Worm (Caenorhabditis elegans) whole organism, young adult: ENCODE results near the gene C05E4.7.

ENCODE experiments used
- B0019.2 ChIP-seq: fragments of 200-800 bp; sonication (Bioruptor generic); conservative IDR thresholded peaks from 2 replicates; pipeline ENCODE4 v1.3.6; 2022; ENCODE audit warnings: missing genetic modification reagents, missing genetic modification characterization, missing compliant biosample characterization
- F10E7.11 ChIP-seq: sonication (generic microtip); optimal IDR thresholded peaks from 2 replicates; lab custom pipeline; 2017; ENCODE audit warnings: mild to moderate bottlenecking, missing genetic modification characterization, moderate library complexity, missing compliant biosample characterization
- F33H1.4 ChIP-seq: fragments of 200-800 bp; sonication (Bioruptor generic); IDR thresholded peaks from 2 replicates; pipeline ENCODE4 v1.3.6; 2022; ENCODE audit warnings: missing genetic modification reagents, missing genetic modification characterization, missing compliant biosample characterization
- F39B2.1 ChIP-seq: fragments of 200-800 bp; sonication (Bioruptor generic); IDR thresholded peaks from 2 replicates; pipeline ENCODE4 v1.3.6; 2022; ENCODE audit warnings: missing genetic modification reagents, missing genetic modification characterization, missing compliant biosample characterization
- Y53G8AR.9 ChIP-seq: fragments of 200-800 bp; sonication (Bioruptor generic); conservative IDR thresholded peaks from 2 replicates; pipeline ENCODE4 v1.3.6; 2022; ENCODE audit warnings: missing genetic modification reagents, missing genetic modification characterization, missing compliant biosample characterization
- Y56A3A.18 ChIP-seq: fragments of 200-800 bp; sonication (Bioruptor generic); IDR thresholded peaks from 2 replicates; pipeline ENCODE4 v1.3.6; 2022; ENCODE audit warnings: missing genetic modification reagents, missing genetic modification characterization, missing compliant biosample characterization
- ZK185.1 ChIP-seq: sonication (generic microtip); optimal IDR thresholded peaks from 2 replicates; lab custom pipeline; 2016; ENCODE audit warnings: mild to moderate bottlenecking, missing genetic modification characterization, missing compliant biosample characterization; ENCODE audit not compliant: poor library complexity, severe bottlenecking
- ama-1 ChIP-seq, 3 experiments: fragments of 150-350 bp in 1 of 3; sonication (generic microtip) in 2 of 3; optimal IDR thresholded peaks; 2 replicates each; lab custom pipeline; 2014 to 2018; ENCODE audit warnings: missing biosample characterization in 2 of 3, missing genetic modification characterization in 2 of 3, missing genetic modification reagents in 2 of 3
- aptf-3 ChIP-seq: fragments of 200-800 bp; sonication (Bioruptor generic); IDR thresholded peaks from 2 replicates; pipeline ENCODE4 v1.3.6; 2022; ENCODE audit warnings: missing genetic modification characterization, missing compliant biosample characterization
- atf-7 ChIP-seq: sonication (generic microtip); optimal IDR thresholded peaks from 2 replicates; lab custom pipeline; 2017; ENCODE audit warnings: mild to moderate bottlenecking, missing genetic modification characterization, missing compliant biosample characterization
- attf-5 ChIP-seq: fragments of 200-800 bp; sonication (Bioruptor generic); optimal IDR thresholded peaks from 2 replicates; lab custom pipeline; 2018; ENCODE audit warnings: mild to moderate bottlenecking, missing genetic modification characterization, missing compliant biosample characterization
- bed-1 ChIP-seq: fragments of 200-800 bp; sonication (Bioruptor generic); IDR thresholded peaks from 2 replicates; pipeline ENCODE4 v1.3.6; 2022; ENCODE audit warnings: missing genetic modification reagents, missing genetic modification characterization, missing compliant biosample characterization
- bed-2 ChIP-seq: fragments of 200-800 bp; sonication (Bioruptor generic); IDR thresholded peaks from 2 replicates; pipeline ENCODE4 v1.3.6; 2022; ENCODE audit warnings: missing genetic modification reagents, missing genetic modification characterization, missing compliant biosample characterization
- cebp-1 ChIP-seq, 2 experiments: fragments of 200-800 bp in 1 of 2; sonication (Bioruptor generic) in 1 of 2; sonication (generic microtip) in 1 of 2; IDR thresholded peaks in 1 of 2; optimal IDR thresholded peaks in 1 of 2; 2 replicates each; pipeline versions ENCODE4 v1.3.6 to Lab custom; 2017 to 2022; ENCODE audit warnings: missing compliant biosample characterization in 2 of 2, missing genetic modification characterization in 2 of 2, mild to moderate bottlenecking in 1 of 2, missing genetic modification reagents in 1 of 2, moderate library complexity in 1 of 2
- cebp-2 ChIP-seq: fragments of 200-800 bp; sonication (Bioruptor generic); IDR thresholded peaks from 2 replicates; pipeline ENCODE4 v1.3.6; 2022; ENCODE audit warnings: missing genetic modification characterization, missing compliant biosample characterization
- ceh-40 ChIP-seq: fragments of 200-800 bp; sonication (Bioruptor generic); IDR thresholded peaks from 2 replicates; pipeline ENCODE4 v1.3.6; 2022; ENCODE audit warnings: missing genetic modification characterization, missing compliant biosample characterization
- ceh-79 ChIP-seq: sonication (generic microtip); optimal IDR thresholded peaks from 2 replicates; lab custom pipeline; 2017; ENCODE audit warnings: mild to moderate bottlenecking, missing genetic modification characterization, missing compliant biosample characterization
- ceh-91 ChIP-seq: fragments of 200-800 bp; sonication (Bioruptor generic); IDR thresholded peaks from 2 replicates; pipeline ENCODE4 v1.3.6; 2022; ENCODE audit warnings: missing genetic modification reagents, missing genetic modification characterization, missing compliant biosample characterization
- egl-18 ChIP-seq: fragments of 200-800 bp; sonication (Bioruptor generic); IDR thresholded peaks from 2 replicates; pipeline ENCODE4 v1.3.6; 2022; ENCODE audit warnings: missing genetic modification reagents, missing genetic modification characterization, missing compliant biosample characterization
- egl-44 ChIP-seq: fragments of 200-800 bp; sonication (Bioruptor generic); IDR thresholded peaks from 2 replicates; pipeline ENCODE4 v1.3.6; 2022; ENCODE audit warnings: missing genetic modification reagents, missing genetic modification characterization, missing compliant biosample characterization
- ekl-4 ChIP-seq: fragments of 200-800 bp; sonication (Bioruptor generic); IDR thresholded peaks from 2 replicates; pipeline ENCODE4 v1.3.6; 2022; ENCODE audit warnings: missing genetic modification reagents, missing genetic modification characterization, missing compliant biosample characterization
- ets-4 ChIP-seq: fragments of 200-800 bp; sonication (Bioruptor generic); optimal IDR thresholded peaks from 2 replicates; lab custom pipeline; 2018; ENCODE audit warnings: mild to moderate bottlenecking, missing genetic modification characterization, missing compliant biosample characterization
- fkh-3 ChIP-seq: sonication (generic microtip); optimal IDR thresholded peaks from 2 replicates; lab custom pipeline; 2016; ENCODE audit warnings: mild to moderate bottlenecking, missing genetic modification characterization, missing compliant biosample characterization
- gei-17 ChIP-seq: fragments of 200-800 bp; sonication (Bioruptor generic); optimal IDR thresholded peaks from 2 replicates; lab custom pipeline; 2018; ENCODE audit warnings: mild to moderate bottlenecking, missing genetic modification characterization, missing compliant biosample characterization
- hmg-1.2 ChIP-seq: fragments of 200-800 bp; sonication (Bioruptor generic); IDR thresholded peaks from 2 replicates; pipeline ENCODE4 v1.3.6; 2022; ENCODE audit warnings: missing genetic modification reagents, missing genetic modification characterization, missing compliant biosample characterization
- lag-1 ChIP-seq: fragments of 200-800 bp; sonication (Bioruptor generic); IDR thresholded peaks from 2 replicates; pipeline ENCODE4 v1.3.6; 2022; ENCODE audit warnings: missing genetic modification reagents, missing genetic modification characterization, missing compliant biosample characterization
- let-607 ChIP-seq, 2 experiments: fragments of 200-800 bp in 1 of 2; sonication (Bioruptor generic) in 1 of 2; sonication (generic microtip) in 1 of 2; optimal IDR thresholded peaks; 2 replicates each; lab custom pipeline; 2016 to 2018; ENCODE audit warnings: mild to moderate bottlenecking in 2 of 2, missing compliant biosample characterization in 2 of 2, missing genetic modification characterization in 2 of 2, moderate library complexity in 2 of 2, missing genotype in 1 of 2
- lin-40 ChIP-seq: sonication (generic microtip); optimal IDR thresholded peaks from 2 replicates; lab custom pipeline; 2016; ENCODE audit warnings: missing genetic modification characterization, mild to moderate bottlenecking, missing compliant biosample characterization, missing genotype, missing genetic modification reagents
- madf-3 ChIP-seq: fragments of 200-800 bp; sonication (Bioruptor generic); IDR thresholded peaks from 2 replicates; pipeline ENCODE4 v1.3.6; 2022; ENCODE audit warnings: missing genetic modification reagents, missing genetic modification characterization, missing compliant biosample characterization
- mel-28 ChIP-seq: sonication (generic microtip); optimal IDR thresholded peaks from 2 replicates; lab custom pipeline; 2016; ENCODE audit warnings: borderline replicate concordance, mild to moderate bottlenecking, missing genetic modification characterization, missing compliant biosample characterization
- nfya-1 ChIP-seq: sonication (generic microtip); optimal IDR thresholded peaks from 2 replicates; lab custom pipeline; 2017; ENCODE audit warnings: antibody characterized with exemption, missing compliant biosample characterization, missing genetic modification characterization, borderline replicate concordance; ENCODE audit not compliant: insufficient read depth
- nhr-179 ChIP-seq: sonication (generic microtip); optimal IDR thresholded peaks from 2 replicates; lab custom pipeline; 2016; ENCODE audit warnings: mild to moderate bottlenecking, missing genetic modification characterization, missing compliant biosample characterization
- repo-1 ChIP-seq: sonication (generic microtip); optimal IDR thresholded peaks from 2 replicates; lab custom pipeline; 2017; ENCODE audit warnings: mild to moderate bottlenecking, missing genetic modification characterization, missing compliant biosample characterization
- sdz-38 ChIP-seq: sonication (generic microtip); optimal IDR thresholded peaks from 2 replicates; lab custom pipeline; 2016; ENCODE audit warnings: missing genotype, missing genetic modification characterization, missing compliant biosample characterization
- sea-2 ChIP-seq: fragments of 200-800 bp; sonication (Bioruptor generic); IDR thresholded peaks from 2 replicates; pipeline ENCODE4 v1.3.6; 2022; ENCODE audit warnings: missing genetic modification characterization, missing compliant biosample characterization
- snpc-1.1 ChIP-seq: sonication (generic microtip); optimal IDR thresholded peaks from 2 replicates; lab custom pipeline; 2017; ENCODE audit warnings: missing genetic modification characterization, mild to moderate bottlenecking, missing compliant biosample characterization, antibody characterized with exemption, moderate library complexity, missing genotype, missing genetic modification reagents; ENCODE audit not compliant: insufficient read depth
- snpc-4 ChIP-seq, 5 experiments: fragments of 150-350 bp in 1 of 5; sonication (generic microtip) in 4 of 5; optimal IDR thresholded peaks; 2 replicates each; lab custom pipeline; 2014 to 2018; ENCODE audit warnings: missing genetic modification characterization in 5 of 5, missing biosample characterization in 3 of 5, antibody characterized with exemption in 2 of 5, mild to moderate bottlenecking in 2 of 5, missing compliant biosample characterization in 2 of 5, missing genotype in 2 of 5, moderate library complexity in 2 of 5, missing genetic modification reagents in 1 of 5
- somi-1 ChIP-seq: fragments of 200-800 bp; sonication (Bioruptor generic); optimal IDR thresholded peaks from 2 replicates; lab custom pipeline; 2018; ENCODE audit warnings: mild to moderate bottlenecking, missing genetic modification characterization, missing compliant biosample characterization
- sptf-2 ChIP-seq: fragments of 200-800 bp; sonication (Bioruptor generic); optimal IDR thresholded peaks from 2 replicates; lab custom pipeline; 2018; ENCODE audit warnings: mild to moderate bottlenecking, missing genetic modification characterization, missing compliant biosample characterization
- tbx-9 ChIP-seq: sonication (generic microtip); optimal IDR thresholded peaks from 2 replicates; lab custom pipeline; 2016; ENCODE audit warnings: borderline replicate concordance, missing genetic modification characterization, inconsistent platforms, missing compliant biosample characterization
- unc-62 ChIP-seq: fragments of 150-350 bp; optimal IDR thresholded peaks from 2 replicates; lab custom pipeline; 2014; ENCODE audit warnings: missing biosample characterization, missing genetic modification reagents, missing genetic modification characterization
- ztf-3 ChIP-seq: fragments of 200-800 bp; sonication (Bioruptor generic); optimal IDR thresholded peaks from 2 replicates; lab custom pipeline; 2018; ENCODE audit warnings: mild to moderate bottlenecking, missing genetic modification characterization, missing compliant biosample characterization
- ztf-6 ChIP-seq: fragments of 200-800 bp; sonication (Bioruptor generic); IDR thresholded peaks from 2 replicates; pipeline ENCODE4 v1.3.6; 2022; ENCODE audit warnings: missing genetic modification reagents, missing genetic modification characterization, missing compliant biosample characterization

Gene C05E4.7

ce11 chrV:743348-743747, 1.4 kb downstream of the C05E4.7 start, which contains the start of gene str-134:
TSS of gene str-134 (plus strand) at chrV:743648.
- TF ChIP-seq B0019.2 (GFP tag; lab: Robert Waterston, UW) (no peak), Y53G8AR.9 (GFP tag; lab: Robert Waterston, UW) (no peak), somi-1 (GFP tag; lab: Kevin White, UChicago) (no peak), mel-28 (tag; lab: Kevin White, UChicago) (no peak), aptf-3 (no peak), repo-1 (tag; lab: Kevin White, UChicago) (no peak), tbx-9 (tag; lab: Kevin White, UChicago) (no peak), ztf-3 (GFP tag; lab: Kevin White, UChicago) (no peak), ceh-91 (GFP tag; lab: Robert Waterston, UW) (no peak), madf-3 (GFP tag; lab: Robert Waterston, UW) (no peak), cebp-1 (GFP tag; IDR thresholded peaks at IDR 0.05; lab: Robert Waterston, UW) (no peak), cebp-1 (tag; optimal IDR thresholded peaks at IDR 0.05; lab: Kevin White, UChicago) (no peak), fkh-3 (tag; lab: Kevin White, UChicago) (no peak)

- TF ChIP-seq bed-2 (GFP tag; lab: Robert Waterston, UW), result no peak
- no peak for TF ChIP-seq ceh-40 (GFP tag; lab: Robert Waterston, UW)
- no peak for TF ChIP-seq ekl-4 (GFP tag; lab: Robert Waterston, UW)
- no peak for TF ChIP-seq attf-5
- no peak for TF ChIP-seq Y56A3A.18 (GFP tag; lab: Robert Waterston, UW)
- no peak for TF ChIP-seq ets-4 (GFP tag; lab: Kevin White, UChicago)
- TF ChIP-seq egl-44 (GFP tag; lab: Robert Waterston, UW), result no peak
- TF ChIP-seq bed-1 (GFP tag; lab: Robert Waterston, UW), result no peak
- no peak for TF ChIP-seq lin-40 (tag; lab: Kevin White, UChicago)
- TF ChIP-seq ceh-79 (tag; lab: Kevin White, UChicago), result no peak
- TF ChIP-seq unc-62 (GFP tag; lab: Kevin White, UChicago), result no peak
- TF ChIP-seq F33H1.4 (GFP tag; lab: Robert Waterston, UW), result no peak
- TF ChIP-seq ztf-6, result no peak
- TF ChIP-seq sdz-38 (tag; lab: Kevin White, UChicago), result no peak
- TF ChIP-seq gei-17, result no peak
- TF ChIP-seq let-607 (tag; optimal IDR thresholded peaks at IDR 0.05; lab: Kevin White, UChicago), result no peak
- TF ChIP-seq nhr-179 (tag; lab: Kevin White, UChicago), result no peak
- no peak for TF ChIP-seq cebp-1 (GFP tag; IDR thresholded peaks at IDR 0.05; lab: Robert Waterston, UW)
- TF ChIP-seq cebp-1 (tag; optimal IDR thresholded peaks at IDR 0.05; lab: Kevin White, UChicago), result no peak
- TF ChIP-seq hmg-1.2 (GFP tag; lab: Robert Waterston, UW), result no peak
- TF ChIP-seq atf-7 (tag; lab: Kevin White, UChicago), result no peak
Measured at ce11 chrV:748044-748443, 6.1 kb downstream of the C05E4.7 start, which contains the start of gene sri-4. TSS of gene sri-4 (plus strand) at chrV:748344.

- TF ChIP-seq nfya-1 (tag; lab: Kevin White, UChicago) (no peak), sea-2 (GFP tag; lab: Robert Waterston, UW) (no peak), snpc-4 (GFP tag; optimal IDR thresholded peaks at IDR 0.05; lab: Kevin White, UChicago) (no peak), snpc-4 (tag; optimal IDR thresholded peaks at IDR 0.05; lab: Kevin White, UChicago) (no peak), snpc-1.1 (tag; lab: Kevin White, UChicago) (no peak), F39B2.1 (GFP tag; lab: Robert Waterston, UW) (no peak), ama-1 (optimal IDR thresholded peaks at IDR 0.05; lab: Kevin White, UChicago) (no peak), ama-1 (GFP tag; optimal IDR thresholded peaks at IDR 0.05; lab: Kevin White, UChicago) (no peak), ZK185.1 (no peak), cebp-2 (GFP tag; lab: Robert Waterston, UW) (no peak), lag-1 (no peak), aptf-3 (no peak), egl-18 (GFP tag; lab: Robert Waterston, UW) (no peak), F10E7.11 (tag; lab: Kevin White, UChicago) (no peak), sptf-2 (no peak), ceh-91 (GFP tag; lab: Robert Waterston, UW) (no peak)
Measured at ce11 chrV:752679-753333, 10.9 kb downstream of the C05E4.7 start, which contains the start of the genes str-262 and srp-1. TSS of gene str-262 (minus strand) at chrV:752779. TSS of gene srp-1 (plus strand) at chrV:753283.
